Fruit fly (Drosophila melanogaster) whole organism, wandering third instar larva: ENCODE measurements around the gene CG7650.

Experiments used
- Abd-B ChIP-seq: fragments of >200 bp; optimal IDR thresholded peaks from 2 replicates; lab custom pipeline; 2017; ENCODE audit warnings: missing biosample characterization, missing genetic modification characterization
- CG32264 ChIP-seq: fragments of 200-800 bp; sonication (Bioruptor generic); optimal IDR thresholded peaks from 2 replicates; lab custom pipeline; 2016; ENCODE audit warnings: missing biosample characterization, missing genetic modification characterization
- CG9705 ChIP-seq: fragments of 200-800 bp; sonication (Bioruptor generic); optimal IDR thresholded peaks from 2 replicates; lab custom pipeline; 2018; ENCODE audit warnings: missing biosample characterization, mild to moderate bottlenecking, missing genetic modification characterization
- CrebA ChIP-seq: fragments of 200-800 bp; sonication (Bioruptor generic); optimal IDR thresholded peaks from 2 replicates; lab custom pipeline; 2016; ENCODE audit warnings: missing biosample characterization, mild to moderate bottlenecking, missing genetic modification characterization, borderline replicate concordance
- Dfd ChIP-seq: fragments of >200 bp; optimal IDR thresholded peaks from 2 replicates; lab custom pipeline; 2017; ENCODE audit warnings: missing biosample characterization, missing genetic modification characterization
- Dif ChIP-seq: fragments of 200-275, 200-300 bp; sonication (Bioruptor generic); optimal IDR thresholded peaks from 2 replicates; lab custom pipeline; 2018; ENCODE audit warnings: missing biosample characterization, missing genetic modification characterization; ENCODE audit not compliant: partially characterized antibody
- HLH106 ChIP-seq: fragments of 200-800 bp; optimal IDR thresholded peaks from 3 replicates; lab custom pipeline; 2019; ENCODE audit warnings: missing biosample characterization, mild to moderate bottlenecking, missing genetic modification characterization, moderate library complexity
- Hnf4 ChIP-seq: fragments of 200-800 bp; sonication (Bioruptor generic); optimal IDR thresholded peaks from 2 replicates; lab custom pipeline; 2016; ENCODE audit warnings: missing biosample characterization, mild to moderate bottlenecking, missing genetic modification characterization
- Hr78 ChIP-seq: fragments of >200 bp; optimal IDR thresholded peaks from 2 replicates; lab custom pipeline; 2017; ENCODE audit warnings: missing biosample characterization, missing genetic modification characterization
- Hr83 ChIP-seq: fragments of 200-300 bp; sonication (Bioruptor generic); optimal IDR thresholded peaks from 2 replicates; lab custom pipeline; 2016; ENCODE audit warnings: missing biosample characterization, mild to moderate bottlenecking, missing genetic modification characterization, moderate library complexity; ENCODE audit not compliant: poor library complexity, severe bottlenecking
- Mio ChIP-seq: sonication (Bioruptor generic); optimal IDR thresholded peaks from 2 replicates; lab custom pipeline; 2016; ENCODE audit warnings: missing biosample characterization, missing genetic modification characterization
- Myc ChIP-seq: fragments of >200 bp; optimal IDR thresholded peaks from 2 replicates; lab custom pipeline; 2017
- N ChIP-seq: fragments of >200 bp; optimal IDR thresholded peaks from 2 replicates; lab custom pipeline; 2018; ENCODE audit warnings: missing biosample characterization, missing external identifiers, missing genetic modification characterization
- OdsH ChIP-seq: fragments of 200-800 bp; sonication (Bioruptor generic); optimal IDR thresholded peaks from 2 replicates; lab custom pipeline; 2016; ENCODE audit warnings: missing biosample characterization, mild to moderate bottlenecking, missing genetic modification characterization
- Rel ChIP-seq, 2 experiments: fragments of 200-800 bp; sonication (Bioruptor generic) in 1 of 2; optimal IDR thresholded peaks; 2 replicates in 1 of 2; 3 replicates in 1 of 2; lab custom pipeline; 2016 to 2019; ENCODE audit warnings: mild to moderate bottlenecking in 2 of 2, missing biosample characterization in 2 of 2, missing genetic modification characterization in 2 of 2, moderate library complexity in 1 of 2
- Sp1 ChIP-seq: fragments of 200-800 bp; sonication (Bioruptor generic); optimal IDR thresholded peaks from 3 replicates; lab custom pipeline; 2019; ENCODE audit warnings: missing biosample characterization, mild to moderate bottlenecking, missing genetic modification characterization, moderate library complexity
- Vsx2 ChIP-seq: fragments of 200-300, 225-300 bp; sonication (Bioruptor generic); optimal IDR thresholded peaks from 2 replicates; lab custom pipeline; 2018; ENCODE audit warnings: missing biosample characterization, missing genetic modification characterization; ENCODE audit not compliant: partially characterized antibody
- br ChIP-seq: fragments of 200-800 bp; sonication (Bioruptor generic); optimal IDR thresholded peaks from 2 replicates; lab custom pipeline; 2016; ENCODE audit warnings: missing biosample characterization, missing genetic modification characterization
- brk ChIP-seq: fragments of 200-800 bp; sonication (Bioruptor generic); optimal IDR thresholded peaks from 2 replicates; lab custom pipeline; 2016; ENCODE audit warnings: missing biosample characterization, mild to moderate bottlenecking, missing genetic modification characterization
- dl ChIP-seq, 2 experiments: fragments of 175-275, 200-275 bp in 1 of 2; fragments of 200-275 bp in 1 of 2; sonication (Bioruptor generic); optimal IDR thresholded peaks; lab custom pipeline; 2018; ENCODE audit warnings: mild to moderate bottlenecking in 2 of 2, missing biosample characterization in 2 of 2, missing genetic modification characterization in 2 of 2, moderate library complexity in 2 of 2; ENCODE audit not compliant: partially characterized antibody in 2 of 2, insufficient read depth in 1 of 2
- dmrt93B ChIP-seq: fragments of 200-800 bp; sonication (Bioruptor generic); optimal IDR thresholded peaks from 2 replicates; lab custom pipeline; 2018; ENCODE audit warnings: missing biosample characterization, mild to moderate bottlenecking, missing genetic modification characterization
- dsf ChIP-seq: sonication (Bioruptor generic); optimal IDR thresholded peaks from 2 replicates; lab custom pipeline; 2016; ENCODE audit warnings: missing biosample characterization, missing genetic modification characterization, borderline replicate concordance
- ey ChIP-seq: fragments of 200-800 bp; sonication (Bioruptor generic); optimal IDR thresholded peaks from 2 replicates; lab custom pipeline; 2016; ENCODE audit warnings: missing biosample characterization, missing genetic modification characterization
- fru ChIP-seq: fragments of 200-800 bp; sonication (Bioruptor generic); optimal IDR thresholded peaks from 3 replicates; lab custom pipeline; 2016; ENCODE audit warnings: missing biosample characterization, mild to moderate bottlenecking, missing genetic modification characterization
- h ChIP-seq: fragments of 200-800 bp; sonication (Bioruptor generic); optimal IDR thresholded peaks from 3 replicates; lab custom pipeline; 2016; ENCODE audit warnings: missing biosample characterization, mild to moderate bottlenecking, missing genetic modification characterization
- lola ChIP-seq: fragments of >200 bp; optimal IDR thresholded peaks from 2 replicates; lab custom pipeline; 2017; ENCODE audit warnings: missing biosample characterization, missing genetic modification characterization
- pan ChIP-seq: fragments of >200 bp; optimal IDR thresholded peaks from 2 replicates; lab custom pipeline; 2017
- psq ChIP-seq: fragments of 200-800 bp; sonication (Bioruptor generic); optimal IDR thresholded peaks from 3 replicates; lab custom pipeline; 2017; ENCODE audit warnings: missing biosample characterization, mild to moderate bottlenecking, missing genetic modification characterization, moderate library complexity
- rgr ChIP-seq: fragments of 200-800 bp; sonication (Bioruptor generic); optimal IDR thresholded peaks from 3 replicates; lab custom pipeline; 2016; ENCODE audit warnings: missing biosample characterization, mild to moderate bottlenecking, missing genetic modification characterization
- sage ChIP-seq: fragments of 200-800 bp; sonication (Bioruptor generic); optimal IDR thresholded peaks from 2 replicates; lab custom pipeline; 2016; ENCODE audit warnings: missing biosample characterization, mild to moderate bottlenecking, missing genetic modification characterization
- sv ChIP-seq: fragments of 200-800 bp; sonication (Bioruptor generic); optimal IDR thresholded peaks from 3 replicates; lab custom pipeline; 2016; ENCODE audit warnings: missing biosample characterization, missing genetic modification characterization
- tai ChIP-seq: sonication (Bioruptor generic); optimal IDR thresholded peaks from 2 replicates; lab custom pipeline; 2016; ENCODE audit warnings: missing biosample characterization, missing genetic modification characterization
- usp ChIP-seq: fragments of >200 bp; optimal IDR thresholded peaks from 2 replicates; lab custom pipeline; 2017; ENCODE audit warnings: missing biosample characterization, missing genetic modification characterization
- woc ChIP-seq: sonication (Bioruptor generic); optimal IDR thresholded peaks from 2 replicates; lab custom pipeline; 2016; ENCODE audit warnings: missing biosample characterization, mild to moderate bottlenecking, missing genetic modification characterization

CG7650 gene

dm6 chr3L:15587445-15588381 is 22.5 kb downstream of the CG7650 start, which contains the start of gene CG7656 (continued):
- TF ChIP-seq CrebA (GFP tag; lab: Kevin White, UChicago) (no peak), dsf (GFP tag; lab: Kevin White, UChicago) (no peak), dmrt93B (GFP tag; lab: Kevin White, UChicago) (no peak), Sp1 (peak; percentile 51), CG32264 (GFP tag; lab: Kevin White, UChicago) (no peak), Vsx2 (GFP tag; lab: Kevin White, UChicago) (no peak), h (GFP tag; lab: Kevin White, UChicago) (peak; percentile 51), Dfd (GFP tag; lab: Kevin White, UChicago) (no peak), rgr (peak; percentile 71), Hr78 (no peak), lola (no peak), HLH106 (peak; percentile 33), sv (GFP tag; lab: Kevin White, UChicago) (peak; percentile 67), N (no peak), woc (GFP tag; lab: Kevin White, UChicago) (peak; percentile 92)

- TF ChIP-seq rgr = peak; percentile 44
- no peak for TF ChIP-seq Hr78
- TF ChIP-seq, all 38 proteins: peak for 1
Observed at dm6 chr3L:15583504-15583903, 26.7 kb downstream of the CG7650 start, which contains the start of gene AIMP2. TSS of gene AIMP2 (plus strand) at chr3L:15583638.

dm6 chr3L:15580487-15580886 is 29.7 kb downstream of the CG7650 start, which contains the start of the genes mrn and CG12301:
TSS of gene mrn (minus strand) at chr3L:15580537.
TSS of gene CG12301 (plus strand) at chr3L:15580800.
- TF ChIP-seq h (GFP tag; lab: Kevin White, UChicago) (peak; percentile 97), fru (no peak), dsf (GFP tag; lab: Kevin White, UChicago) (no peak), pan (lab: Kevin White, UChicago) (no peak), Dif (no peak), CG32264 (GFP tag; lab: Kevin White, UChicago) (no peak), OdsH (GFP tag; lab: Kevin White, UChicago) (peak; percentile 80), Dfd (GFP tag; lab: Kevin White, UChicago) (no peak), woc (GFP tag; lab: Kevin White, UChicago) (no peak), ey (GFP tag; lab: Kevin White, UChicago) (peak; percentile 81), Rel (GFP tag; optimal IDR thresholded peaks at IDR 0.05; lab: Kevin White, UChicago) (no peak), Rel (tag; optimal IDR thresholded peaks at IDR 0.05; lab: Kevin White, UChicago) (peak; percentile 85), dmrt93B (GFP tag; lab: Kevin White, UChicago) (no peak), CG9705 (GFP tag; lab: Kevin White, UChicago) (peak; percentile 43), N (no peak), HLH106 (peak; percentile 93), sage (GFP tag; lab: Kevin White, UChicago) (no peak), Myc (lab: Kevin White, UChicago) (peak; percentile 80), usp (GFP tag; lab: Kevin White, UChicago) (no peak), psq (GFP tag; lab: Kevin White, UChicago) (peak; percentile 65), Mio (GFP tag; lab: Kevin White, UChicago) (no peak), sv (GFP tag; lab: Kevin White, UChicago) (peak; percentile 67), Abd-B (GFP tag; lab: Kevin White, UChicago) (no peak), Hr83 (GFP tag; lab: Kevin White, UChicago) (peak; percentile 94), Hr78 (no peak), tai (GFP tag; lab: Kevin White, UChicago) (no peak), brk (GFP tag; lab: Kevin White, UChicago) (no peak), br (GFP tag; lab: Kevin White, UChicago) (no peak), rgr (peak; percentile 87), Hnf4 (no peak), dl (GFP tag; optimal IDR thresholded peaks at IDR 0.05; lab: Kevin White, UChicago; ENCODE audit: insufficient read depth in 1 of 2, partially characterized antibody in 2 of 2) (no peak)
